Worm (Caenorhabditis elegans): ENCODE data around the gene Y51H4A.938.

Gene Y51H4A.938

DNA sequence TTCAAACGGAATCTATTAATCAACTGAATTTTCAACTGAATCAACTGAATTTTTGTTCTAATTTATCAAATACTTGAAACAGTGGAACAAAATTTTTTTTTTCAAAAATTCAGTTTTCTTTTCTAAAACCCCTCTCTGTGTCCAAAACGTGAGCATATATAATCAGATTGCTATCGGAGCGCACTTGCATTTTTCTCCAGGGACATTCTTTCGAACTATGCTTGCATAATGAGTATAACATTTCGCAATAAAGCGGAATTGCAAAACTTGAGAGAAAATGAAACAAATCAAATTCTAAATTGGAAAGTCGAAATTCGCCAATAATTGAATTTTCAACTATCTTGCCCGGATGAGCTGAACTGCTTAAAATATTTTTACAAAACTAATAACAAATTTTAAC lies 4.9 kb upstream of the Y51H4A.938 start (continued):
- TF ChIP-seq zag-1 (tag; optimal IDR thresholded peaks at IDR 0.05) (no peak), mdl-1 (tag; optimal IDR thresholded peaks at IDR 0.05) (no peak)

DNA sequence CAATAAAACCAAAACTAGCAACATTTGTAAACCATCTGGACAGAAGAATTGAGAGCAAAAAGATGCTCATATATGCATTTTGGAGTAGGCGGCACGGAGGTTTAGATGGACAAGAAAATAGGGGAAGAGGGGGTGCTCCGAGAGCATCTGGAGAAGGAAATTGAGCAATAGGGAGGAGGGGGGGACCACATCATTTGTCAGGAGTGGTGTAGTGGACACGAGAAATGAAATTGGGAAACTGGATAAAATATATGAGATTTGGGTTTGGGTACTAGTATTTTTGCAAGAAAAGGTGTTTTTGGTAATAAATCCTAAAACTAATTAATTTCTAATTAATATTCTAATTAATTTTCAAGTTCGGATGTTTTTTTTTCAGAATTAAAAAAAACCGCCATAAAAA lies 3.8 kb upstream of the Y51H4A.938 start, which contains the start of gene Y51H4A.1:
Gene Y51H4A.1, minus strand, starts transcription at position 127 of the 400 bp plus-strand sequence.
- no peak for TF ChIP-seq ztf-11 (tag; optimal IDR thresholded peaks at IDR 0.05)
- peak; percentile 27 for TF ChIP-seq lin-14 (GFP tag; optimal IDR thresholded peaks at IDR 0.05)

DNA sequence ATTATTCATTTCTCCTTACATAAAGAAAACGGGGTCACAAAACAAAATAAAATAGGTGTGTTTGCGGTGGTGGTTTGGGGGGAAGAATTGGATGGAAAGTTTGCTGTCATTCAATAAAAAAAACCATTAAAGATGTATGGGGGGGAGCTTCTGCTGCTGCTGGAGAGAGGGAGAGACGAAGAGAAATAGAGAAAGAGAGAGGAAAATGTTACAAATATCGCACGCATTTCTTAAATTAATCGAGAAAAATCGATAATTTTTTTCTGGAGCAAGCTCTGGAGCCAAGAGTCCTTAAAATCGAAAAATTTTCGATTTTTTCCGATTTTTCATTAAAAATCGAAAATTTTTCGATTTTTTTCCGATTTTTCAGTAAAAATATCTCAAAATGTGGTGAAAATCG lies 1.8 kb downstream of the Y51H4A.938 start:
- TF ChIP-seq nhr-28 (tag; optimal IDR thresholded peaks at IDR 0.05) (no peak), sup-37 (GFP tag; optimal IDR thresholded peaks at IDR 0.05) (no peak), nhr-47 (tag; optimal IDR thresholded peaks at IDR 0.05) (no peak), lin-14 (GFP tag; optimal IDR thresholded peaks at IDR 0.05) (peak; percentile 6), Y116A8C.19 (tag; optimal IDR thresholded peaks at IDR 0.05; ENCODE audit: borderline replicate concordance) (no peak), egl-27 (tag; optimal IDR thresholded peaks at IDR 0.05) (no peak), nhr-85 (tag) (no peak), dsc-1 (tag; optimal IDR thresholded peaks at IDR 0.05) (peak; percentile 47), mdl-1 (tag; optimal IDR thresholded peaks at IDR 0.05) (no peak), C16A3.4 (tag; optimal IDR thresholded peaks at IDR 0.05) (no peak), C34B4.2 (tag; optimal IDR thresholded peaks at IDR 0.05) (no peak), nhr-90 (tag; optimal IDR thresholded peaks at IDR 0.05; ENCODE audit: poor library complexity) (no peak)

- TF ChIP-seq nhr-71 (tag; optimal IDR thresholded peaks at IDR 0.05) (peak; percentile 9), ceh-8 (GFP tag; optimal IDR thresholded peaks at IDR 0.05) (no peak), efl-1 (optimal IDR thresholded peaks at IDR 0.05) (no peak), efl-1 (GFP tag; optimal IDR thresholded peaks at IDR 0.05 in 1 of 2) (peak; percentile 56 to 94), dpl-1 (GFP tag; optimal IDR thresholded peaks at IDR 0.05) (peak in 2 of 3 experiments; percentile 7 to 32), lsy-2 (tag; optimal IDR thresholded peaks at IDR 0.05) (no peak)
These were observed 2.6 kb downstream of the Y51H4A.938 start for ce11 chrIV:16483273-16484204.

- TF ChIP-seq skn-1 (tag; optimal IDR thresholded peaks at IDR 0.05) (no peak), unc-86 (tag; optimal IDR thresholded peaks at IDR 0.05) (no peak), zip-4 (GFP tag; optimal IDR thresholded peaks at IDR 0.05) (no peak), ceh-8 (GFP tag; optimal IDR thresholded peaks at IDR 0.05) (no peak), lin-13 (GFP tag; optimal IDR thresholded peaks at IDR 0.05) (no peak), efl-3 (GFP tag; optimal IDR thresholded peaks at IDR 0.05) (no peak), nhr-71 (tag; optimal IDR thresholded peaks at IDR 0.05) (no peak), xbp-1 (tag; optimal IDR thresholded peaks at IDR 0.05) (no peak), vab-15 (tag; optimal IDR thresholded peaks at IDR 0.05) (no peak), lin-35 (GFP tag; optimal IDR thresholded peaks at IDR 0.05) (no peak), C04F5.9 (tag; optimal IDR thresholded peaks at IDR 0.05) (no peak), unc-130 (tag; optimal IDR thresholded peaks at IDR 0.05) (no peak), snu-23 (GFP tag; optimal IDR thresholded peaks at IDR 0.05) (no peak)
These were observed 7.9 kb downstream of the Y51H4A.938 start, which contains the start of gene rho-1 for ce11 chrIV:16488921-16489320. Gene rho-1, minus strand, starts transcription at chrIV:16489021.

DNA sequence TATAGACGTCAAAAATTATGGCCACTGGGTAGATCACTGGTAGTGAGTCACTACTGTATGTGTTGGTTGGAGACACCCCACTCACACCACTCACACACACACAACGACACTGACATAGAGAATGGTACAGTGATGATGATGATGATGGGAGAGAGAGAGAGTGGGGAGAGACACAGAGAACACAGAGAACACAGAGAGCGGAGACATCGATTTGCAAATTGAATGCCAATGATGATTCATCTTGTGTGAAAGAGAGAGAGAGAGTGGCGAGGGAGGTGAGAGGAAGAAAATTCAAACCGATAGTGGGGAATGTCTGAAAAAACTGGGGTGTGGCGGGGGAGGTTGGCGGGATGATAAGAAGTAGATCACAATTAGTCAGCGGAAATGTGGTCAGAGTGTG lies 9.0 kb downstream of the Y51H4A.938 start:
- TF ChIP-seq lin-39 (tag; optimal IDR thresholded peaks at IDR 0.05) (no peak), ceh-90 (tag; optimal IDR thresholded peaks at IDR 0.05) (no peak), nhr-12 (tag; optimal IDR thresholded peaks at IDR 0.05) (no peak), mef-2 (tag; optimal IDR thresholded peaks at IDR 0.05) (no peak), vab-15 (tag; optimal IDR thresholded peaks at IDR 0.05) (no peak), lin-13 (GFP tag; optimal IDR thresholded peaks at IDR 0.05) (peak; percentile 14), C16A3.4 (tag; optimal IDR thresholded peaks at IDR 0.05) (peak; percentile 15), lin-14 (GFP tag; optimal IDR thresholded peaks at IDR 0.05) (peak; percentile 75), lsy-2 (tag; optimal IDR thresholded peaks at IDR 0.05) (peak; percentile 38 to 52), alr-1 (tag; optimal IDR thresholded peaks at IDR 0.05; ENCODE audit: borderline replicate concordance) (no peak), nhr-76 (tag; optimal IDR thresholded peaks at IDR 0.05) (no peak), zip-4 (GFP tag; optimal IDR thresholded peaks at IDR 0.05) (no peak), swsn-7 (tag; optimal IDR thresholded peaks at IDR 0.05) (peak; percentile 41), dpl-1 (GFP tag; optimal IDR thresholded peaks at IDR 0.05) (peak in 2 of 3 experiments; percentile 16 to 33), mdl-1 (tag; optimal IDR thresholded peaks at IDR 0.05) (no peak), grh-1 (GFP tag; IDR thresholded peaks at IDR 0.05) (no peak), unc-86 (tag; optimal IDR thresholded peaks at IDR 0.05) (no peak), egl-27 (tag; optimal IDR thresholded peaks at IDR 0.05) (no peak), aha-1 (tag; optimal IDR thresholded peaks at IDR 0.05) (no peak)
